Fruit fly (Drosophila melanogaster) whole organism: ENCODE results near the gene CG1999.

Source experiments
- CG8478 ChIP-seq: fragments of >200 bp; optimal IDR thresholded peaks from 2 replicates; lab custom pipeline; 2018; ENCODE audit warnings: inconsistent platforms
- psq ChIP-seq: fragments of >200 bp; optimal IDR thresholded peaks from 2 replicates; lab custom pipeline; 2017

DNA sequence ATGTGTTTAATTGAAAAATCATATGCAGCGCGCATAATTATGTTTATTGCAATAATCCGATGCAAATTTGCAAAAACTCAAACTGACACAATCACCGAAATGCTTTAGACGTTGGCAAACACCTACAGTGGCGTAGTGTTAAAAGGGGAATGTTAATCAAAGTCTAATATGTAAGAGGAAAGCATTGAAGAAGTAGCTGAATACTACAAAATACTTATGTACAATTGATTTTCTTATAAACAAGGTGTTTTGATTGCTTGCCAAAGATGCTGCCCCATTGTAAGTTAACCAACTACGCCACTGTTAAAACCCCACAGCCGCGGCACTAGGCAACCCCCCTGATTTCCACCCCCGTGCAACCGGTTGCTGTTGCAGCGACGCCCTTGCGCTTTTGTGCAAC is 21.0 kb downstream of the CG1999 start:
- TF ChIP-seq CG8478 (lab: Kevin White, UChicago) = no peak
- TF ChIP-seq psq = no peak
